Fruit fly (Drosophila melanogaster) ovary, adult (tissue): Measurements from ENCODE around the gene Cyp4ac2.

Experiments used
- CG17801 ChIP-seq: fragments of 200-800 bp; optimal IDR thresholded peaks from 2 replicates; lab custom pipeline; 2019; ENCODE audit warnings: missing biosample characterization, mild to moderate bottlenecking, missing genetic modification characterization, moderate library complexity; ENCODE audit not compliant: partially characterized antibody

Gene Cyp4ac2

DNA sequence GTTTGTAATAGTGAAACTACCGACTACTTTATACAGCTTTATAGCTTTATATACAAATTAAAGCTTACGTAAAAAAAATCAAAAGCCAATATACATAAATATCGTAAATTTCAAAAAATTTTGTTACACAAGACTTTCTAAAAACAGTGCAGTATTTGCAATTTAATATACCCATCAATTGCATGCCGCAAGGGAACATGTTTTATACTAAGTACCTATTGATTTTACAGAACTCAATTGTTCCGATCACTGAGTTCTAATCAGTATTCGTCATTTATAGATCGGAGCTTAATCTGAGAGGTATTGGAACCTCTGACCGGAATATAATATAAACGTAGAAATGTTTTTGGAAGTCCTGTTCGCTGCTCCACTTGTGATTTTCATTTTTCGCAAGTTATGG is at the start of gene Cyp4ac2:
Gene Cyp4ac2 (plus strand): TSS at position 301 of the 400 bp plus-strand sequence.
- no peak for TF ChIP-seq CG17801

DNA sequence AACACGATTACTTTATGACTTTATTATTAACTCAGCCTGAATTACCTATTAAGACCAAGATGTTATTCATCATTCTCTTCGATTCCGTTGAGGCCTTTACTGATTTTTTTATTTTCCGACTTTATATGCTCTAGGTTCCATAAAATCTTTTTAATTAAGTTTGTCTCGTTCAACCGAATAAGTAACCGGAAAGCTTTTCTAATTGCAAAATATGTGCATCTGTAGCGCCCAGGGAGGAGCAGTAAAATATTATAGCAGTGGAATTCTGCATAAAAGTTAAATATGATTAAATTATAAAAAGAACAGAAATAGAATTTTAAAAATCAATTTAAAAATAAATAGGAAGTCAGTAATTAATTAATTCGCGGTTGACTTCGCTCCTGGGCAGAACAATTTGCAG is 49.8 kb upstream of the Cyp4ac2 start, which contains the start of the genes CG14034 and TpnC25D:
Gene CG14034 (minus strand): TSS at position 101 of the 400 bp plus-strand sequence.
Gene TpnC25D (plus strand): TSS at position 260 of the 400 bp plus-strand sequence.
- no peak for TF ChIP-seq CG17801

- no peak for TF ChIP-seq CG17801
These were observed 42.9 kb upstream of the Cyp4ac2 start for dm6 chr2L:5223317-5223716.

DNA sequence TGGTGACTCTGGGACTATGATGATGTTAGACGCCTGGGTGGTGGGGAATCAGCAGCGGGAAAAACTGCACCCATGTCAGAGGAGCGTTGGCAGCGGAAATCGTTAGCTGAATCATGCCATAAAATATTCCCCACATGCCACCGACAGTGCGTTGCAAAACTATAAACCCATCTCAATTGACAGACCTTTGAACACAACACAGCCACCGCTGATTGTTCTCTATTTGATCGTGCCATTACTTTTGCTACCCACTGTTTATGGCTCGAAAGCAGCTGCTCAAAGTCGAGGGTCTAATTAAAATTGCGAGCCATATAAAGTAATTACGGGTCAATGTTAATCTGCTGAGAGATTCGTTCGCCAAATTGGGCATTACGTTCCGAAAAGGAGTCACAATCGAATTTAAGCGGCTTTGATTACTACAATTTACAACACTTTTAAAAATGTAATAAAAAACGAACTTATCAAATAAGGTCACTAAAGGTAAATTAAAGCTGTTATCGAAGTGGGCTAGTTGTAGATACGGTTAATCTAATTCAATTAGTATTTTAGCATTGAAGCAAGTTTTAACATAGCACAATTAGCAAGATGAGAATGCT is 41.4 kb upstream of the Cyp4ac2 start:
- TF ChIP-seq CG17801, result no peak

dm6 chr2L:5225547-5226213 is 40.5 kb upstream of the Cyp4ac2 start:
- no peak for TF ChIP-seq CG17801

dm6 chr2L:5226891-5227554 is 39.2 kb upstream of the Cyp4ac2 start:
- no peak for TF ChIP-seq CG17801

DNA sequence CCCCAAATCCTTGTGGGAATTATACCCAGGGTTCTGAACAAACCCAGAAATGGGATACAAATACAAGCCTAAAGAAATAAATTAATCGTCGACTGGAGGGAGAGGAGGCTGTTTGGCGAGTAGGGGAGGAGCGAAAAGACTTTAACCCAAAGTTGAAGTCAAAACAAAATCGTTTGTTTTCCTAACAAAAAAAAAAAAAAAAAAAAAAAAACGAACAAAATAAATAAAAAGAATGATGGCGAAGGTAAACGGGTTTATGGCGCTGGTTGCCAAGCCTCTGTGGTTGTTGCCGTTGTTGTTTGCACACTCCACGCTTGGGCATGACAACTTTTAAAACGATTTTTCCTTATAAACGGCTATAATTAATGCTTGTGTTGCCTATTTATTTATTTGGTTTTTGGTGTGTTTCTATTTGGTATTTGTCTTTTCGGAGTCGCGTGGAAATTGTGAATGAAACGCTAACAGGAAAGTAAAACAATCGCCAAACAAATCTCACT is 37.6 kb upstream of the Cyp4ac2 start:
- no peak for TF ChIP-seq CG17801

DNA sequence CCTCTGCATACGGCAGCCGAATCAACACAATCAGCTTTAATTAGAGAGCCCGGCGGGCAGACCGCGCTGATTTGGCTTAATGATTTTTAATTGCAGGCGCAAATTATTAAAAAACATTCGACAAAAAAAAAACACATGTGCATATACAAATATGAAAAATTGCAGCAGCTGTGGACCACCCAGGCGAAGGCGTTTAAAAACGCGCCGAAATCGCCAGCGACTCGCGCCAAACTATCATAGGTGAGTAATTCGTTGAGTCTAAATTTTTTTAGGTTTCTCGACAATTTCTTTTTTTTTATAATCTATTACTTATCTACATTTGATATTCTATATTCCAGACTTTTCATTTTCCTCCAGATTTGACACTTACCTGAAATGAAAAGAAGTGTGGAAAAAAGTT is 37.0 kb upstream of the Cyp4ac2 start:
- TF ChIP-seq CG17801, result no peak

DNA sequence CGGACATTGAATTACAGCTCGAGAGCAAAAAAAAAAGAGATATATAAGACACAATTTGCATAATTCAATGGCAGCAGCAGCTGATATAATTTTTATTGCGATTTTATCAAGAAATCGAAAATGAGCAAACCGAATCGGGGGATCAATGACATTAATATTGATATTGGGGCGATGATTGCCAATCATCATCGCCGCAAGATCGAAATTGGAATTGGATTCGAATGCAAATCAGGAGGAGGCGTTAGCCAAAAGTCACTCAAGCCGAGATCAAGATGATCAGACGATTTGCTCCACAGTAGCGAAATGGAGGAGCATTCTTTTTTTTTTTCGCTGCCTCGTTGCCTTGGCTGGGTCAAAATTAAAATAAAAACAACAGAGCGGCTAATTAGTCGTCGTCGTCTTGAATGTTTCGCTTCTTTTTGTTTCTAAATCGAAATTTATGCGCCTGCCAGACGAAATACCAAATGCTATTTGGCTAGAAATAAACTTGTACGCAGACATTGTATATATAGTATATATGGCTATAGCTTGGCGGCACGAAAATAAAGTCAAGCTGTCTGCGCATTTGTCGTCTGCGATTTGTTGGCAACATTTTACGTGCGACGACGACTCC is 36.4 kb upstream of the Cyp4ac2 start:
- TF ChIP-seq CG17801, result no peak

- no peak for TF ChIP-seq CG17801
These were observed 35.4 kb upstream of the Cyp4ac2 start for dm6 chr2L:5230772-5231171.

DNA sequence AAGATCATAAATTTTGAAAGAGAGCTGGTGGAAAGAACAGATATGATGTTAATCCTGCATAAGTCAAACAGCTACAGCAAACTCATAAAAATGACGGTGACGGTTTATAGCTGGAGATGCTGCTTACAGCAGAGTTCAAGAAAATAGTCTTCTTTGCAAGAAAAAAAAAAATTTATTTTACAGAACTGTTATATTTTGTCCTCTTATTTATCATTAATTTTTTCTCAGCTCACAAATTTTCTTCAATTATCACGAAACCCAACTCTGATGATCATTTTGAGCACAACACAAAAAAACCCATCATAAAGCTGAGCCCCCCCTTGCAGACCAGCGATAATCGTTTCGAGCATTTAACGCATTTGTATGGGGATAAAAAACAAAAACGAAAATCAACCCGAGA is 34.8 kb upstream of the Cyp4ac2 start:
- TF ChIP-seq CG17801, result no peak

DNA sequence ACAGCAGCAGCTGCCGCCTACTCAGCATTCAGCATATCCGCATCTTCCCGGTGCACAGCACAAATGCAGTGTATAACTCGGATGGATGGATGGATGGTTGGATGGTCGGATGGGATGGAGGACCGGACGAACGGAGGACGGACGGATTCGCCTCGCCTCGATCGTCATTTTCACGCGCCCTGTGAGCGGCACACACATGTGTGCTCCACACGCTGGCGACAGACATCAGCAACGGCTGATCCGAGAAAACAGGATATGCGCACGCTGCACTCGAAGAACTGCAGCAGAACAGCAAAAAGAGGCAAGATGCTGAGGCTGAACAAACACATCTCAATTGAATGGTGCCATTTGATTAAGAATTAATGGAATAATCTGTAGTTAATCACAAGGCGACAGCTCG is 34.0 kb upstream of the Cyp4ac2 start:
- TF ChIP-seq CG17801, result no peak

- no peak for TF ChIP-seq CG17801
These were observed 33.0 kb upstream of the Cyp4ac2 start for dm6 chr2L:5232967-5233909.

DNA sequence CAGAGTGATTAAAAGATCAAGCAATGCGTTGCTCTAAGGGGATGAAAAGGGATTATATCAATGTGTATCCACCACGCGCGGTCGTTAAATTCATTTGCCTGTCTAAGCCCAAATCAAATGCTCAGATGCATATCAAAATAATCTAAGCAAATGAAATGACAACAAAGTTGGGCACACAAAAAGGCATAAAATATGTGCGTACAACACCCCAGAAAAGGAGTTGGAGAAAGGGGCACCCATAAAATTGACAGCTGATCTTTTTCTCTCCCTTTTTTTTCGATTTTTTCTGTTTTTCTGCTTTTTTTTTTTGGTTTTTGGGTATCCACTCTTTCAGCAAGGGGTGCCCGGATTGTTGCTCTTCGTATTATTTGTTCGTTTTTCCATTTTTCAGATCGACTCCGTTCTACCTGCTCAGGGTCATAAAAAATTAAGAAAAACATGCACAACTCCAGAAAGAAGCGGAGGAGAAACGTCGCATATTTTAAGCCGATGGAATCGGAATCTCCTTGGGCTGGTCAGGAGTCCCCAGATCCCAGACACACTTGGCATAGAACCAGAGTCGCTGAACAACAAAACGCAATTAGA is 31.4 kb upstream of the Cyp4ac2 start:
- TF ChIP-seq CG17801, result no peak

DNA sequence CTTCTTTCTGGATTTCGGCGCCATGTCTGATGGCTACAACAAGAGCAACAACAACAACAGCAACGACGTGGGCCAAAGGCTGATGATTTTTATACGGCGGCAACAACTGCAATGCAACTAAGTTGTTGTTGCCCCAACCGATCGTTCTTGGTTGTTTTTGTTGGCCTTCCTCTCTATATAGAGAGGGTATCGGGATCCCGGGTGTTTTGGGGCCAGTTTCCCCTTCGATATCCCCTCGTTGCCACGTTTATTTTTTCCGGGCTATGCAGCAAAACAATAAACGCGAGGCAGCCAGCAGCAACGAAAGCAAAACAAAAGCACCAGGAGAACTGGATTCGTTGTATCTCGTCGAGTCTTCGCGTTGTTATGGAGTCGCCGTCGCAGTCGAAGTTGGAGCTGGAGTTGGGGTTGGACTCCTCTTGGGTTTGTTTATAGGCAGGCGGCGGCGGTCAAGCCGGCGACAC is 29.8 kb upstream of the Cyp4ac2 start:
- TF ChIP-seq CG17801, result no peak
